Fruit fly (Drosophila melanogaster): ENCODE measurements around the gene Ids.

The Ids gene

DNA sequence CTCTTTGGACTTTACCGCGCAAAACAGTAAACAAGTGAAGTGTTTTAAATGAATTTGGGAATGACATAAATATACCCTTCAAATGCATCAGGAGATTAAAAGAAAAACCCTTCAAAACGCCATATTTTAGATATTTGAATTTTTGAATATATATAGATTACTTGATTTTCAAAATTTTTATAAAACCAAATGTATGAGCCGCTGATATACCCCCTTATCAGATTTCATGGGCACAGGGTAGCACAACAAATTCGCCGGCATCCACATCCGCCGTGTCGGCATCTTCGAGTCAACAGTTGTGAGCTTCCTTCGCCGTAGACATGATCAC is at the start of gene Ids:
Ids (plus strand) TSS at position 304 of the 328 bp plus-strand sequence.
- peak; percentile 83 for TF ChIP-seq fru (GFP tag; optimal IDR thresholded peaks at IDR 0.05)
- peak; percentile 75 for TF ChIP-seq HLH106 (tag; optimal IDR thresholded peaks at IDR 0.05)
- TF ChIP-seq N (GFP tag; optimal IDR thresholded peaks at IDR 0.05), result no peak
- TF ChIP-seq Hnf4 (GFP tag; optimal IDR thresholded peaks at IDR 0.05), result peak; percentile 78
- no peak for TF ChIP-seq brk (GFP tag; optimal IDR thresholded peaks at IDR 0.05)
- peak; percentile 75 for TF ChIP-seq br (GFP tag; optimal IDR thresholded peaks at IDR 0.05)
- peak; percentile 71 for TF ChIP-seq psq (GFP tag; optimal IDR thresholded peaks at IDR 0.05)
- TF ChIP-seq Hr83 (GFP tag; optimal IDR thresholded peaks at IDR 0.05; ENCODE audit: poor library complexity, severe bottlenecking), result no peak
- no peak for TF ChIP-seq jim (GFP tag; optimal IDR thresholded peaks at IDR 0.05)
- TF ChIP-seq rgr (GFP tag; optimal IDR thresholded peaks at IDR 0.05), result peak; percentile 87
- TF ChIP-seq Vsx2 (GFP tag; optimal IDR thresholded peaks at IDR 0.05; ENCODE audit: partially characterized antibody), result no peak
- TF ChIP-seq dl (GFP tag; optimal IDR thresholded peaks at IDR 0.05; ENCODE audit: insufficient read depth in 1 of 2, partially characterized antibody in 2 of 2), result no peak
- peak; percentile 67 for TF ChIP-seq CG32264 (GFP tag; optimal IDR thresholded peaks at IDR 0.05)
- TF ChIP-seq tai (GFP tag; optimal IDR thresholded peaks at IDR 0.05), result no peak
- TF ChIP-seq dmrt93B (GFP tag; optimal IDR thresholded peaks at IDR 0.05), result no peak
- no peak for TF ChIP-seq Hr78 (GFP tag; optimal IDR thresholded peaks at IDR 0.05)
- TF ChIP-seq Jra (GFP tag; optimal IDR thresholded peaks at IDR 0.05), result no peak
- no peak for TF ChIP-seq Dif (GFP tag; optimal IDR thresholded peaks at IDR 0.05; ENCODE audit: partially characterized antibody)
- TF ChIP-seq sage (GFP tag; optimal IDR thresholded peaks at IDR 0.05), result peak; percentile 29
- TF ChIP-seq Abd-B (GFP tag; optimal IDR thresholded peaks at IDR 0.05), result no peak
- no peak for TF ChIP-seq CrebA (GFP tag; optimal IDR thresholded peaks at IDR 0.05; ENCODE audit: borderline replicate concordance)
- TF ChIP-seq woc (GFP tag; optimal IDR thresholded peaks at IDR 0.05), result peak; percentile 50
- no peak for TF ChIP-seq Mio (GFP tag; optimal IDR thresholded peaks at IDR 0.05)
- TF ChIP-seq pan (optimal IDR thresholded peaks at IDR 0.05), result no peak
- TF ChIP-seq ey (GFP tag; optimal IDR thresholded peaks at IDR 0.05), result peak; percentile 82
- TF ChIP-seq sv (GFP tag; optimal IDR thresholded peaks at IDR 0.05), result peak; percentile 15
- peak; percentile 44 to 85 for TF ChIP-seq foxo (GFP tag; optimal IDR thresholded peaks at IDR 0.05)
- no peak for TF ChIP-seq GATAd (GFP tag; optimal IDR thresholded peaks at IDR 0.05)
- TF ChIP-seq Myc (optimal IDR thresholded peaks at IDR 0.05), result no peak
- TF ChIP-seq dsf (GFP tag; optimal IDR thresholded peaks at IDR 0.05; ENCODE audit: borderline replicate concordance), result no peak
- TF ChIP-seq usp (GFP tag; optimal IDR thresholded peaks at IDR 0.05), result no peak
- TF ChIP-seq OdsH (GFP tag; optimal IDR thresholded peaks at IDR 0.05), result peak; percentile 84
- no peak for TF ChIP-seq CG9705 (GFP tag; optimal IDR thresholded peaks at IDR 0.05)
- no peak for TF ChIP-seq Rel (GFP tag; optimal IDR thresholded peaks at IDR 0.05)
- TF ChIP-seq Rel (tag; optimal IDR thresholded peaks at IDR 0.05), result no peak
- TF ChIP-seq Sp1 (GFP tag; optimal IDR thresholded peaks at IDR 0.05), result peak; percentile 65
- no peak for TF ChIP-seq lola (GFP tag; optimal IDR thresholded peaks at IDR 0.05)
- TF ChIP-seq h (GFP tag; optimal IDR thresholded peaks at IDR 0.05), result peak; percentile 82
- TF ChIP-seq Dfd (GFP tag; optimal IDR thresholded peaks at IDR 0.05), result no peak

dm6 chr3L:3328771-3329170 is 49.3 kb upstream of the Ids start, which contains the start of gene Strip:
Gene Strip (minus strand): TSS chr3L:3328871.
- no peak for TF ChIP-seq fru (GFP tag; optimal IDR thresholded peaks at IDR 0.05)
- TF ChIP-seq sage (GFP tag; optimal IDR thresholded peaks at IDR 0.05), result no peak
- no peak for TF ChIP-seq h (GFP tag; optimal IDR thresholded peaks at IDR 0.05)
- TF ChIP-seq CG32264 (GFP tag; optimal IDR thresholded peaks at IDR 0.05), result no peak
- TF ChIP-seq foxo (GFP tag; optimal IDR thresholded peaks at IDR 0.05), result no peak
- TF ChIP-seq Hr83 (GFP tag; optimal IDR thresholded peaks at IDR 0.05; ENCODE audit: poor library complexity, severe bottlenecking), result no peak
- TF ChIP-seq Sp1 (GFP tag; optimal IDR thresholded peaks at IDR 0.05), result no peak
- no peak for TF ChIP-seq rgr (GFP tag; optimal IDR thresholded peaks at IDR 0.05)
- TF ChIP-seq OdsH (GFP tag; optimal IDR thresholded peaks at IDR 0.05), result no peak
- no peak for TF ChIP-seq tai (GFP tag; optimal IDR thresholded peaks at IDR 0.05)
- no peak for TF ChIP-seq lola (GFP tag; optimal IDR thresholded peaks at IDR 0.05)
- no peak for TF ChIP-seq dsf (GFP tag; optimal IDR thresholded peaks at IDR 0.05; ENCODE audit: borderline replicate concordance)
- TF ChIP-seq Rel (GFP tag; optimal IDR thresholded peaks at IDR 0.05), result no peak
- TF ChIP-seq Rel (tag; optimal IDR thresholded peaks at IDR 0.05), result no peak
- no peak for TF ChIP-seq Abd-B (GFP tag; optimal IDR thresholded peaks at IDR 0.05)
